Fruit fly (Drosophila melanogaster) whole organism, embryonic: ENCODE measurements around the gene CG5715.

Source experiments
- Bteb2 ChIP-seq: fragments of 200-800 bp; sonication (Bioruptor generic); optimal IDR thresholded peaks from 2 replicates; lab custom pipeline; 2016; ENCODE audit warnings: missing biosample characterization, missing genetic modification characterization
- CG10431 ChIP-seq: fragments of 200-800 bp; sonication (Bioruptor generic); optimal IDR thresholded peaks from 3 replicates; lab custom pipeline; 2018; ENCODE audit warnings: missing biosample characterization, mild to moderate bottlenecking, missing genetic modification characterization
- CG11085 ChIP-seq: fragments of 200-800 bp; sonication (Bioruptor generic); IDR thresholded peaks from 2 replicates; pipeline ENCODE4 v1.3.6; 2022; ENCODE audit warnings: missing biosample characterization, missing genetic modification characterization
- CG11504 ChIP-seq: fragments of 200-800 bp; sonication (Bioruptor generic); optimal IDR thresholded peaks from 3 replicates; lab custom pipeline; 2019; ENCODE audit warnings: missing biosample characterization, mild to moderate bottlenecking, missing genetic modification characterization, moderate library complexity
- CG14441 ChIP-seq: fragments of 200-800 bp; sonication (Bioruptor generic); IDR thresholded peaks from 2 replicates; pipeline ENCODE4 v1.3.6; 2022; ENCODE audit warnings: missing biosample characterization, missing genetic modification characterization
- CG14667 ChIP-seq: fragments of 200-800 bp; sonication (Bioruptor generic); IDR thresholded peaks from 2 replicates; pipeline ENCODE4 v1.3.6; 2022; ENCODE audit warnings: missing biosample characterization, missing genetic modification characterization
- CG15073 ChIP-seq: fragments of 200-800 bp; sonication (Bioruptor generic); optimal IDR thresholded peaks from 2 replicates; lab custom pipeline; 2016; ENCODE audit warnings: missing biosample characterization, missing genetic modification characterization
- CG15269 ChIP-seq: fragments of 200-800 bp; sonication (Bioruptor generic); optimal IDR thresholded peaks from 2 replicates; lab custom pipeline; 2018; ENCODE audit warnings: missing biosample characterization, mild to moderate bottlenecking, missing genetic modification characterization, moderate library complexity
- CG15479 ChIP-seq: fragments of 200-800 bp; sonication (Bioruptor generic); optimal IDR thresholded peaks from 3 replicates; lab custom pipeline; 2019; ENCODE audit warnings: missing biosample characterization, mild to moderate bottlenecking, missing genetic modification characterization, moderate library complexity
- CG15696 ChIP-seq: fragments of 200-800 bp; sonication (Bioruptor generic); optimal IDR thresholded peaks from 2 replicates; lab custom pipeline; 2019; ENCODE audit warnings: missing biosample characterization, mild to moderate bottlenecking, missing genetic modification characterization, moderate library complexity
- CG1647 ChIP-seq: fragments of 200-800 bp; sonication (Bioruptor generic); optimal IDR thresholded peaks from 3 replicates; lab custom pipeline; 2016; ENCODE audit warnings: missing biosample characterization, missing genetic modification characterization
- CG17328 ChIP-seq: fragments of 200-800 bp; sonication (Bioruptor generic); IDR thresholded peaks from 2 replicates; pipeline ENCODE4 v1.3.6; 2022; ENCODE audit warnings: missing biosample characterization, missing genetic modification characterization
- CG17829 ChIP-seq: fragments of 200-800 bp; optimal IDR thresholded peaks from 2 replicates; lab custom pipeline; 2019; ENCODE audit warnings: missing biosample characterization, mild to moderate bottlenecking, missing genetic modification characterization, moderate library complexity
- CG18476 ChIP-seq: fragments of 200-800 bp; sonication (Bioruptor generic); optimal IDR thresholded peaks from 2 replicates; lab custom pipeline; 2016; ENCODE audit warnings: missing biosample characterization, mild to moderate bottlenecking, missing genetic modification characterization
- CG18599 ChIP-seq: fragments of 200-800 bp; sonication (Bioruptor generic); optimal IDR thresholded peaks from 3 replicates; lab custom pipeline; 2017; ENCODE audit warnings: missing biosample characterization, missing genetic modification characterization, mild to moderate bottlenecking, moderate library complexity, missing genetic modification reagents
- CG18619 ChIP-seq: fragments of 200-800 bp; sonication (Bioruptor generic); optimal IDR thresholded peaks from 3 replicates; lab custom pipeline; 2017; ENCODE audit warnings: missing biosample characterization, mild to moderate bottlenecking, missing genetic modification characterization
- CG2889 ChIP-seq: fragments of 200-800 bp; sonication (Bioruptor generic); IDR thresholded peaks from 3 replicates; pipeline ENCODE4 v1.3.6; 2022; ENCODE audit warnings: missing biosample characterization, missing genetic modification characterization
- CG30431 ChIP-seq: fragments of 200-800 bp; sonication (Bioruptor generic); optimal IDR thresholded peaks from 2 replicates; lab custom pipeline; 2017; ENCODE audit warnings: missing biosample characterization, missing genetic modification characterization
- CG3281 ChIP-seq: fragments of 200-800 bp; sonication (Bioruptor generic); optimal IDR thresholded peaks from 3 replicates; lab custom pipeline; 2017; ENCODE audit warnings: missing biosample characterization, mild to moderate bottlenecking, missing genetic modification characterization
- CG4328 ChIP-seq: fragments of 200-800 bp; sonication (Bioruptor generic); optimal IDR thresholded peaks from 3 replicates; lab custom pipeline; 2017; ENCODE audit warnings: missing biosample characterization, missing genetic modification reagents, missing genetic modification characterization
- CG7372 ChIP-seq: fragments of 200-800 bp; sonication (Bioruptor generic); IDR thresholded peaks from 2 replicates; pipeline ENCODE4 v1.3.6; 2022; ENCODE audit warnings: missing biosample characterization, missing genetic modification characterization
- CG8281 ChIP-seq: fragments of 200-800 bp; sonication (Bioruptor generic); optimal IDR thresholded peaks from 2 replicates; lab custom pipeline; 2018; ENCODE audit warnings: missing biosample characterization, mild to moderate bottlenecking, missing genetic modification characterization, moderate library complexity
- CG8478 ChIP-seq: fragments of >200 bp; optimal IDR thresholded peaks from 2 replicates; lab custom pipeline; 2018
- CG8765 ChIP-seq: fragments of 200-800 bp; sonication (Bioruptor generic); IDR thresholded peaks from 2 replicates; pipeline ENCODE4 v1.3.6; 2022; ENCODE audit warnings: missing biosample characterization, missing genetic modification characterization
- E2f1 ChIP-seq: fragments of 200-800 bp; sonication (Bioruptor generic); IDR thresholded peaks from 2 replicates; pipeline ENCODE4 v1.3.6; 2022; ENCODE audit warnings: missing biosample characterization, missing genetic modification characterization
- Gug ChIP-seq: fragments of 200-800 bp; sonication (Bioruptor generic); IDR thresholded peaks from 4 replicates; pipeline ENCODE4 v1.3.6; 2022; ENCODE audit warnings: missing biosample characterization, missing genetic modification characterization
- Hr39 ChIP-seq: fragments of >200 bp; optimal IDR thresholded peaks from 2 replicates; lab custom pipeline; 2017
- Lhr ChIP-seq: fragments of 200-800 bp; sonication (Bioruptor generic); optimal IDR thresholded peaks from 3 replicates; lab custom pipeline; 2017; ENCODE audit warnings: mild to moderate bottlenecking, missing biosample characterization, missing genetic modification reagents, missing genetic modification characterization
- Meics ChIP-seq: fragments of 200-800 bp; sonication (Bioruptor generic); optimal IDR thresholded peaks from 2 replicates; lab custom pipeline; 2017; ENCODE audit warnings: missing biosample characterization, mild to moderate bottlenecking, missing genetic modification characterization
- Oli ChIP-seq: fragments of 200-800 bp; sonication (Bioruptor generic); optimal IDR thresholded peaks from 2 replicates; lab custom pipeline; 2018; ENCODE audit warnings: missing biosample characterization, mild to moderate bottlenecking, missing genetic modification characterization, moderate library complexity
- PHDP ChIP-seq: fragments of 200-800 bp; sonication (Bioruptor generic); optimal IDR thresholded peaks from 3 replicates; lab custom pipeline; 2018; ENCODE audit warnings: missing biosample characterization, mild to moderate bottlenecking, missing genetic modification characterization, moderate library complexity
- Usf ChIP-seq: fragments of 200-800 bp; sonication (Bioruptor generic); optimal IDR thresholded peaks from 2 replicates; lab custom pipeline; 2017; ENCODE audit warnings: missing genotype, missing biosample characterization, missing genetic modification characterization
- amos ChIP-seq: fragments of 200-800 bp; sonication (Bioruptor generic); IDR thresholded peaks from 2 replicates; pipeline ENCODE4 v1.3.6; 2022; ENCODE audit warnings: missing biosample characterization, missing genetic modification characterization; ENCODE audit not compliant: partially characterized antibody
- cas ChIP-seq: fragments of 200-800 bp; sonication (Bioruptor generic); IDR thresholded peaks from 2 replicates; pipeline ENCODE4 v1.3.6; 2022; ENCODE audit warnings: missing biosample characterization, missing genetic modification characterization
- cg ChIP-seq: fragments of 200-800 bp; sonication (Bioruptor generic); optimal IDR thresholded peaks from 3 replicates; lab custom pipeline; 2019; ENCODE audit warnings: missing biosample characterization, mild to moderate bottlenecking, missing genetic modification characterization, moderate library complexity
- chif ChIP-seq, 2 experiments: fragments of 200-800 bp; sonication (Bioruptor generic); optimal IDR thresholded peaks; 3 replicates each; lab custom pipeline; 2016; ENCODE audit warnings: missing biosample characterization in 2 of 2, missing genetic modification characterization in 2 of 2
- cwo ChIP-seq: fragments of 200-800 bp; sonication (Bioruptor generic); optimal IDR thresholded peaks from 3 replicates; lab custom pipeline; 2017; ENCODE audit warnings: missing biosample characterization, missing genetic modification characterization, mild to moderate bottlenecking, moderate library complexity, missing genetic modification reagents
- dm ChIP-seq: fragments of 200-800 bp; sonication (Bioruptor generic); optimal IDR thresholded peaks from 3 replicates; lab custom pipeline; 2016; ENCODE audit warnings: missing biosample characterization, missing genetic modification characterization
- dmrt11E ChIP-seq: fragments of 200-800 bp; sonication (Bioruptor generic); optimal IDR thresholded peaks from 3 replicates; lab custom pipeline; 2018; ENCODE audit warnings: missing biosample characterization, mild to moderate bottlenecking, missing genetic modification characterization, moderate library complexity
- eve ChIP-seq, 2 experiments: fragments of >200 bp; optimal IDR thresholded peaks; 2 replicates each; lab custom pipeline; 2017; ENCODE audit warnings: missing biosample characterization in 2 of 2, missing genetic modification characterization in 2 of 2
- grau ChIP-seq: fragments of 200-800 bp; optimal IDR thresholded peaks from 3 replicates; lab custom pipeline; 2019; ENCODE audit warnings: missing biosample characterization, mild to moderate bottlenecking, missing genetic modification characterization, moderate library complexity
- jumu ChIP-seq: fragments of 200-800 bp; sonication (Bioruptor generic); optimal IDR thresholded peaks from 3 replicates; lab custom pipeline; 2016; ENCODE audit warnings: missing biosample characterization, missing genetic modification characterization
- lilli ChIP-seq: fragments of 200-800 bp; sonication (Bioruptor generic); optimal IDR thresholded peaks from 3 replicates; lab custom pipeline; 2016; ENCODE audit warnings: missing biosample characterization, missing genetic modification characterization
- otp ChIP-seq: fragments of 200-800 bp; sonication (Bioruptor generic); IDR thresholded peaks from 3 replicates; pipeline ENCODE4, ENCODE4 v1.3.6; 2022; ENCODE audit warnings: missing biosample characterization, missing genetic modification characterization
- prd ChIP-seq, 3 experiments: fragments of >200 bp in 2 of 3; fragments of 200-800 bp in 1 of 3; sonication (Bioruptor generic) in 1 of 3; optimal IDR thresholded peaks in 2 of 3; IDR thresholded peaks in 1 of 3; 2 replicates in 2 of 3; 3 replicates in 1 of 3; pipeline versions ENCODE4 v1.3.6 to Lab custom; 2017 to 2022; ENCODE audit warnings: missing biosample characterization in 1 of 3, missing genetic modification characterization in 1 of 3
- row ChIP-seq: fragments of 200-800 bp; sonication (Bioruptor generic); IDR thresholded peaks from 3 replicates; pipeline ENCODE4 v1.3.6; 2022; ENCODE audit warnings: missing biosample characterization, missing genetic modification characterization
- wek ChIP-seq: fragments of 200-800 bp; sonication (Bioruptor generic); optimal IDR thresholded peaks from 3 replicates; lab custom pipeline; 2018; ENCODE audit warnings: missing biosample characterization, mild to moderate bottlenecking, missing genetic modification characterization, moderate library complexity
- wor ChIP-seq: fragments of 200-800 bp; sonication (Bioruptor generic); IDR thresholded peaks from 2 replicates; pipeline ENCODE4 v1.3.6; 2022; ENCODE audit warnings: missing biosample characterization, missing genetic modification characterization

CG5715 gene

dm6 chr3R:24295556-24296465, 1.6 kb upstream of the CG5715 start (continued):
- TF ChIP-seq CG15269 (peak; percentile 88), E2f1 (peak; percentile 79), wor (GFP tag; lab: Robert Waterston, UW) (peak; percentile 44; the same call in 1 of the 2 replicates), Usf (GFP tag; lab: Kevin White, UChicago) (peak; percentile 58), wek (peak; percentile 39), dmrt11E (peak; percentile 85), Lhr (GFP tag; lab: Kevin White, UChicago) (peak; percentile 35), amos (GFP tag; lab: Robert Waterston, UW) (no peak), cg (GFP tag; lab: Kevin White, UChicago) (no peak), CG18619 (GFP tag; lab: Kevin White, UChicago) (peak; percentile 73), CG15073 (peak; percentile 25), CG14667 (GFP tag; lab: Robert Waterston, UW) (peak; percentile 69), CG3281 (GFP tag; lab: Kevin White, UChicago) (peak; percentile 75), Bteb2 (GFP tag; lab: Kevin White, UChicago) (peak; percentile 73), PHDP (peak; percentile 78), CG30431 (GFP tag; lab: Kevin White, UChicago) (peak; percentile 81), CG11085 (GFP tag; lab: Robert Waterston, UW) (peak; percentile 70), Gug (GFP tag; lab: Robert Waterston, UW) (peak; percentile 76), prd (optimal IDR thresholded peaks at IDR 0.05; lab: Kevin White, UChicago) (no peak), prd (GFP tag; IDR thresholded peaks at IDR 0.05; lab: Robert Waterston, UW) (peak; percentile 91), Hr39 (lab: Kevin White, UChicago) (no peak), jumu (peak; percentile 64), CG15479 (GFP tag; lab: Kevin White, UChicago) (no peak), eve (GFP tag; optimal IDR thresholded peaks at IDR 0.05; lab: Kevin White, UChicago) (peak in 1 of 2 experiments; percentile 82), chif (GFP tag; optimal IDR thresholded peaks at IDR 0.05; lab: Kevin White, UChicago) (peak; percentile 30 to 82), CG4328 (GFP tag; lab: Kevin White, UChicago) (no peak), grau (tag; lab: Kevin White, UChicago) (peak; percentile 98), CG1647 (peak; percentile 40), Meics (GFP tag; lab: Kevin White, UChicago) (peak; percentile 5), CG8281 (tag; lab: Kevin White, UChicago) (peak; percentile 3), CG2889 (GFP tag; lab: Robert Waterston, UW) (peak; percentile 78), cas (peak; percentile 65), CG7372 (GFP tag; lab: Robert Waterston, UW) (peak; percentile 77), row (peak; percentile 87), CG18476 (peak; percentile 65), CG17829 (tag; lab: Kevin White, UChicago) (peak; percentile 83), CG14441 (GFP tag; lab: Robert Waterston, UW) (peak; percentile 89), dm (GFP tag; lab: Kevin White, UChicago) (peak; percentile 49), CG11504 (peak; percentile 82), otp (GFP tag; lab: Robert Waterston, UW) (peak; percentile 78; the same call in 2 of the 3 replicates), CG15696 (tag; lab: Kevin White, UChicago) (peak; percentile 88), CG17328 (peak; percentile 87), lilli (GFP tag; lab: Kevin White, UChicago) (peak; percentile 86), CG8478 (lab: Kevin White, UChicago) (no peak), CG10431 (GFP tag; lab: Kevin White, UChicago) (no peak), cwo (GFP tag; lab: Kevin White, UChicago) (no peak), Oli (peak; percentile 81), CG18599 (GFP tag; lab: Kevin White, UChicago) (peak; percentile 82), CG8765 (GFP tag; lab: Robert Waterston, UW) (peak; percentile 79)
